Fruit fly (Drosophila melanogaster) whole organism, embryonic: ENCODE measurements around the gene CG9992.

Experiments
- Adf1 ChIP-seq: fragments of 200-800 bp; sonication (Bioruptor generic); IDR thresholded peaks from 2 replicates; pipeline ENCODE4 v1.3.6; 2022; ENCODE audit warnings: missing biosample characterization, missing genetic modification characterization
- CG10209 ChIP-seq: fragments of 200-800 bp; sonication (Bioruptor generic); optimal IDR thresholded peaks from 3 replicates; lab custom pipeline; 2017; ENCODE audit warnings: missing biosample characterization, mild to moderate bottlenecking, missing genetic modification characterization, missing genetic modification reagents
- CG11695 ChIP-seq: fragments of 200-800 bp; sonication (Bioruptor generic); IDR thresholded peaks from 3 replicates; pipeline ENCODE4 v1.3.6; 2022; ENCODE audit warnings: missing biosample characterization, missing genetic modification characterization
- CG14050 ChIP-seq: fragments of 200-800 bp; sonication (Bioruptor generic); IDR thresholded peaks from 3 replicates; pipeline ENCODE4 v1.3.6; 2022; ENCODE audit warnings: missing biosample characterization, missing genetic modification characterization
- CG1529 ChIP-seq: fragments of 200-800 bp; sonication (Bioruptor generic); optimal IDR thresholded peaks from 3 replicates; lab custom pipeline; 2018; ENCODE audit warnings: missing biosample characterization, missing genetic modification characterization
- CG1603 ChIP-seq: fragments of 200-800 bp; sonication (Bioruptor generic); optimal IDR thresholded peaks from 2 replicates; lab custom pipeline; 2019; ENCODE audit warnings: missing biosample characterization, mild to moderate bottlenecking, missing genetic modification characterization, moderate library complexity
- CG16813 ChIP-seq: fragments of 200-800 bp; sonication (Bioruptor generic); IDR thresholded peaks from 3 replicates; pipeline ENCODE4 v1.3.6; 2022; ENCODE audit warnings: missing biosample characterization, missing genetic modification characterization; ENCODE audit not compliant: partially characterized antibody
- CG17829 ChIP-seq: fragments of 200-800 bp; optimal IDR thresholded peaks from 2 replicates; lab custom pipeline; 2019; ENCODE audit warnings: missing biosample characterization, mild to moderate bottlenecking, missing genetic modification characterization, moderate library complexity
- CG31441 ChIP-seq: fragments of 200-800 bp; sonication (Bioruptor generic); IDR thresholded peaks from 2 replicates; pipeline ENCODE4 v1.3.6; 2022; ENCODE audit warnings: missing biosample characterization, missing genetic modification characterization
- CG32532 ChIP-seq: fragments of 200-800 bp; sonication (Bioruptor generic); IDR thresholded peaks from 2 replicates; pipeline ENCODE4 v1.3.6; 2022; ENCODE audit warnings: missing biosample characterization, missing genetic modification characterization
- CG32767 ChIP-seq: fragments of 200-800 bp; sonication (Bioruptor generic); IDR thresholded peaks from 2 replicates; pipeline ENCODE4 v1.3.6; 2022; ENCODE audit warnings: missing biosample characterization, missing genetic modification characterization
- CG34224 ChIP-seq: fragments of 200-800 bp; sonication (Bioruptor generic); IDR thresholded peaks from 3 replicates; pipeline ENCODE4 v1.3.6; 2022; ENCODE audit warnings: missing biosample characterization, missing genetic modification characterization; ENCODE audit not compliant: partially characterized antibody
- CG3995 ChIP-seq: fragments of 200-800 bp; sonication (Bioruptor generic); optimal IDR thresholded peaks from 3 replicates; lab custom pipeline; 2016; ENCODE audit warnings: missing biosample characterization, missing genetic modification characterization
- CG4854 ChIP-seq: fragments of 200-800 bp; sonication (Bioruptor generic); optimal IDR thresholded peaks from 2 replicates; lab custom pipeline; 2016; ENCODE audit warnings: missing biosample characterization, missing genetic modification characterization, inconsistent platforms
- CG5245 ChIP-seq: fragments of 200-800 bp; sonication (Bioruptor generic); optimal IDR thresholded peaks from 3 replicates; lab custom pipeline; 2016; ENCODE audit warnings: missing biosample characterization, missing genetic modification characterization
- CG8290 ChIP-seq, 3 experiments: fragments of 200-800 bp; sonication (Bioruptor generic); optimal IDR thresholded peaks; 2 replicates each; lab custom pipeline; 2016 to 2019; ENCODE audit warnings: missing biosample characterization in 3 of 3, missing genetic modification characterization in 3 of 3, mild to moderate bottlenecking in 2 of 3, moderate library complexity in 1 of 3
- CG8924 ChIP-seq: fragments of 200-800 bp; optimal IDR thresholded peaks from 3 replicates; lab custom pipeline; 2019; ENCODE audit warnings: missing biosample characterization, mild to moderate bottlenecking, missing genetic modification characterization, moderate library complexity
- Dll ChIP-seq: fragments of 200-800 bp; sonication (Bioruptor generic); IDR thresholded peaks from 4 replicates; pipeline ENCODE4 v1.3.6; 2022; ENCODE audit warnings: missing biosample characterization, missing genetic modification characterization; ENCODE audit not compliant: partially characterized antibody
- HLH4C ChIP-seq: fragments of 200-800 bp; sonication (Bioruptor generic); IDR thresholded peaks from 3 replicates; pipeline ENCODE4 v1.3.6; 2022; ENCODE audit warnings: missing biosample characterization, missing genetic modification characterization; ENCODE audit not compliant: partially characterized antibody
- Jarid2 ChIP-seq: fragments of 200-800 bp; sonication (Bioruptor generic); optimal IDR thresholded peaks from 3 replicates; lab custom pipeline; 2017; ENCODE audit warnings: mild to moderate bottlenecking, missing biosample characterization, missing genetic modification reagents, missing genetic modification characterization
- Meics ChIP-seq: fragments of 200-800 bp; sonication (Bioruptor generic); optimal IDR thresholded peaks from 2 replicates; lab custom pipeline; 2017; ENCODE audit warnings: missing biosample characterization, mild to moderate bottlenecking, missing genetic modification characterization
- Scr ChIP-seq: fragments of 200-800 bp; sonication (Bioruptor generic); IDR thresholded peaks from 2 replicates; pipeline ENCODE4 v1.3.6; 2022; ENCODE audit warnings: missing biosample characterization, missing genetic modification characterization; ENCODE audit not compliant: partially characterized antibody
- Side ChIP-seq: fragments of 200-800 bp; sonication (Bioruptor generic); optimal IDR thresholded peaks from 2 replicates; lab custom pipeline; 2016; ENCODE audit warnings: missing biosample characterization, missing genetic modification characterization
- Sox102F ChIP-seq: fragments of 200-800 bp; sonication (Bioruptor generic); optimal IDR thresholded peaks from 2 replicates; lab custom pipeline; 2018; ENCODE audit warnings: missing biosample characterization, mild to moderate bottlenecking, missing genetic modification characterization, moderate library complexity
- Ssrp ChIP-seq: fragments of 200-800 bp; sonication (Bioruptor generic); optimal IDR thresholded peaks from 2 replicates; lab custom pipeline; 2018; ENCODE audit warnings: missing biosample characterization, mild to moderate bottlenecking, missing genetic modification characterization, moderate library complexity
- Usf ChIP-seq: fragments of 200-800 bp; sonication (Bioruptor generic); optimal IDR thresholded peaks from 2 replicates; lab custom pipeline; 2017; ENCODE audit warnings: missing genotype, missing biosample characterization, missing genetic modification characterization
- YL-1 ChIP-seq: fragments of 200-800 bp; sonication (Bioruptor generic); optimal IDR thresholded peaks from 3 replicates; lab custom pipeline; 2017; ENCODE audit warnings: missing biosample characterization, mild to moderate bottlenecking, missing genetic modification characterization
- amos ChIP-seq: fragments of 200-800 bp; sonication (Bioruptor generic); IDR thresholded peaks from 2 replicates; pipeline ENCODE4 v1.3.6; 2022; ENCODE audit warnings: missing biosample characterization, missing genetic modification characterization; ENCODE audit not compliant: partially characterized antibody
- cato ChIP-seq: fragments of 200-800 bp; sonication (Bioruptor generic); optimal IDR thresholded peaks from 2 replicates; lab custom pipeline; 2016; ENCODE audit warnings: missing biosample characterization, missing genetic modification characterization, borderline replicate concordance
- caup ChIP-seq: fragments of 200-800 bp; sonication (Bioruptor generic); optimal IDR thresholded peaks from 3 replicates; lab custom pipeline; 2017; ENCODE audit warnings: missing biosample characterization, mild to moderate bottlenecking, missing genetic modification characterization, moderate library complexity; ENCODE audit not compliant: severe bottlenecking
- cg ChIP-seq: fragments of 200-800 bp; sonication (Bioruptor generic); optimal IDR thresholded peaks from 3 replicates; lab custom pipeline; 2019; ENCODE audit warnings: missing biosample characterization, mild to moderate bottlenecking, missing genetic modification characterization, moderate library complexity
- chn ChIP-seq: fragments of 200-800 bp; sonication (Bioruptor generic); optimal IDR thresholded peaks from 2 replicates; lab custom pipeline; 2016; ENCODE audit warnings: missing biosample characterization, missing genetic modification characterization
- da ChIP-seq: fragments of 200-800 bp; sonication (Bioruptor generic); optimal IDR thresholded peaks from 2 replicates; lab custom pipeline; 2016; ENCODE audit warnings: missing biosample characterization, missing genetic modification characterization
- dan ChIP-seq: fragments of 200-800 bp; sonication (Bioruptor generic); IDR thresholded peaks from 2 replicates; pipeline ENCODE4 v1.3.6; 2022; ENCODE audit warnings: missing biosample characterization, missing genetic modification characterization
- fd102C ChIP-seq: fragments of 200-800 bp; sonication (Bioruptor generic); optimal IDR thresholded peaks from 2 replicates; lab custom pipeline; 2018; ENCODE audit warnings: missing biosample characterization, mild to moderate bottlenecking, missing genetic modification characterization, moderate library complexity
- gem ChIP-seq: fragments of 200-800 bp; sonication (Bioruptor generic); optimal IDR thresholded peaks from 2 replicates; lab custom pipeline; 2019; ENCODE audit warnings: missing biosample characterization, mild to moderate bottlenecking, missing genetic modification characterization, moderate library complexity
- hkb ChIP-seq, 2 experiments: fragments of 200-800 bp in 1 of 2; fragments of >200 bp in 1 of 2; sonication (Bioruptor generic) in 1 of 2; IDR thresholded peaks in 1 of 2; optimal IDR thresholded peaks in 1 of 2; 2 replicates each; pipeline versions ENCODE4 v1.3.6 to Lab custom; 2017 to 2022; ENCODE audit warnings: missing biosample characterization in 1 of 2, missing genetic modification characterization in 1 of 2
- insv ChIP-seq, 2 experiments: fragments of 200-800 bp; sonication (Bioruptor generic); optimal IDR thresholded peaks; 3 replicates each; lab custom pipeline; 2016 to 2018; ENCODE audit warnings: missing biosample characterization in 2 of 2, missing genetic modification characterization in 2 of 2
- jing ChIP-seq: fragments of 200-800 bp; sonication (Bioruptor generic); optimal IDR thresholded peaks from 2 replicates; lab custom pipeline; 2018; ENCODE audit warnings: missing biosample characterization, mild to moderate bottlenecking, missing genetic modification characterization
- mirr ChIP-seq: fragments of 200-800 bp; sonication (Bioruptor generic); optimal IDR thresholded peaks from 3 replicates; lab custom pipeline; 2018; ENCODE audit warnings: missing biosample characterization, mild to moderate bottlenecking, missing genetic modification characterization
- oc ChIP-seq: fragments of 200-800 bp; sonication (Bioruptor generic); optimal IDR thresholded peaks from 2 replicates; lab custom pipeline; 2018; ENCODE audit warnings: missing biosample characterization, mild to moderate bottlenecking, missing genetic modification characterization, moderate library complexity
- p53 ChIP-seq: fragments of 200-800 bp; sonication (Bioruptor generic); optimal IDR thresholded peaks from 2 replicates; lab custom pipeline; 2016; ENCODE audit warnings: missing biosample characterization, missing genetic modification characterization
- sc ChIP-seq, 3 experiments: fragments of >200 bp in 2 of 3; fragments of 200-800 bp in 1 of 3; sonication (Bioruptor generic) in 1 of 3; optimal IDR thresholded peaks; 2 replicates in 2 of 3; 3 replicates in 1 of 3; lab custom pipeline; 2017; ENCODE audit warnings: mild to moderate bottlenecking in 1 of 3, missing biosample characterization in 1 of 3, missing genetic modification characterization in 1 of 3, missing genetic modification reagents in 1 of 3
- sd ChIP-seq: fragments of 200-800 bp; sonication (Bioruptor generic); optimal IDR thresholded peaks from 3 replicates; lab custom pipeline; 2018; ENCODE audit warnings: missing biosample characterization, mild to moderate bottlenecking, missing genetic modification characterization, moderate library complexity
- sob ChIP-seq: fragments of 200-800 bp; sonication (Bioruptor generic); IDR thresholded peaks from 2 replicates; pipeline ENCODE4 v1.3.6; 2022; ENCODE audit warnings: missing biosample characterization, missing genetic modification characterization
- unc-4 ChIP-seq: fragments of 200-800 bp; sonication (Bioruptor generic); IDR thresholded peaks from 2 replicates; pipeline ENCODE4 v1.3.6; 2022; ENCODE audit warnings: missing biosample characterization, missing genetic modification characterization; ENCODE audit not compliant: partially characterized antibody
- vnd ChIP-seq: fragments of 200-800 bp; sonication (Bioruptor generic); IDR thresholded peaks from 3 replicates; pipeline ENCODE4 v1.3.6; 2022; ENCODE audit warnings: missing biosample characterization, missing genetic modification characterization; ENCODE audit not compliant: partially characterized antibody

Gene CG9992

DNA sequence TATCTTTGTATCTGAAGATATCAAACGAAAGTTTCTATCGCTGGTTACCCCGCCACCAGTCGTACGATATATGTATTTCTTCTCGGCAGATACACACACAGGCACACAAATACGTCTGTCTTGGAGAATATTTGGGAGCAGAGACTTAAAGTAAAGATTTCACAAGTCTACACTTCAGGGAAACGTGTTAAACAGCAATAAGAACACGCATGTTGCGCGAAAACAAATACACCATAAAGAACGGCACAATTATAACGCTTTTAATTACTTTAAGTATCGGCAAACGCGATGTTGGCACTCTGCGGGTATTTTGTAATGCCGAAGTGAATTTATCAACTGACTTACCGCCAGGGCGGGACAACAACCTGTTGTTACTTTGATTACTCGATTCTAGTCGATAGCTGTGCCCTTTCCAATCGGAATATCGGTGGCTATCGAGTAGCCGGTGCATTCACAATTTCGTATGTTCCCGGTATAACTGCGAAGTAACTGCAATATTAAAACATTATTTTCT, 37.2 kb upstream of the CG9992 start, which contains the start of gene AnxB11 (continued):
- peak in 1 of 2 experiments; percentile 82 for TF ChIP-seq insv (GFP tag; optimal IDR thresholded peaks at IDR 0.05; lab: Kevin White, UChicago)
- peak; percentile 26; the same call in 1 of the 2 replicates for TF ChIP-seq sob (GFP tag; lab: Robert Waterston, UW)
- TF ChIP-seq HLH4C: peak; percentile 74
- no peak for TF ChIP-seq CG31441 (GFP tag; lab: Robert Waterston, UW)
- no peak for TF ChIP-seq Usf (GFP tag; lab: Kevin White, UChicago)
- peak; percentile 74 for TF ChIP-seq Jarid2
- TF ChIP-seq Meics (GFP tag; lab: Kevin White, UChicago): no peak
- peak; percentile 86 for TF ChIP-seq CG1529 (GFP tag; lab: Kevin White, UChicago)
- TF ChIP-seq cato: no peak
- TF ChIP-seq Ssrp (tag; lab: Kevin White, UChicago): no peak
- peak; percentile 56; the same call in 1 of the 2 replicates for TF ChIP-seq amos
- TF ChIP-seq sd (tag; lab: Kevin White, UChicago): peak; percentile 3
- no peak for TF ChIP-seq CG8290 (GFP tag; optimal IDR thresholded peaks at IDR 0.05; lab: Kevin White, UChicago)
- peak in 1 of 2 experiments; percentile 14 for TF ChIP-seq CG8290 (tag; optimal IDR thresholded peaks at IDR 0.05; lab: Kevin White, UChicago)
- no peak for TF ChIP-seq caup (GFP tag; lab: Kevin White, UChicago)
- no peak for TF ChIP-seq Side (GFP tag; lab: Kevin White, UChicago)
- TF ChIP-seq CG4854 (GFP tag; lab: Kevin White, UChicago): no peak
- TF ChIP-seq cg: peak; percentile 92
- no peak for TF ChIP-seq CG14050 (GFP tag; lab: Robert Waterston, UW)
- no peak for TF ChIP-seq fd102C (GFP tag; lab: Kevin White, UChicago)
- no peak for TF ChIP-seq jing (GFP tag; lab: Kevin White, UChicago)
- TF ChIP-seq CG17829: no peak
- no peak for TF ChIP-seq Sox102F (GFP tag; lab: Kevin White, UChicago)
- peak; percentile 13 for TF ChIP-seq YL-1 (GFP tag; lab: Kevin White, UChicago)
- peak; percentile 33; the same call in 2 of the 3 replicates for TF ChIP-seq vnd
- TF ChIP-seq mirr (GFP tag; lab: Kevin White, UChicago): peak; percentile 56
- peak; percentile 8; the same call in 1 of the 2 replicates for TF ChIP-seq Adf1 (GFP tag; lab: Robert Waterston, UW)
- no peak for TF ChIP-seq p53 (GFP tag; lab: Kevin White, UChicago)
- TF ChIP-seq unc-4 (GFP tag; lab: Robert Waterston, UW): no peak
- peak; percentile 70 for TF ChIP-seq Dll (GFP tag; lab: Robert Waterston, UW)
- TF ChIP-seq CG1603: peak; percentile 37
- no peak for TF ChIP-seq CG11695 (GFP tag; lab: Robert Waterston, UW)
- no peak for TF ChIP-seq chn (GFP tag; lab: Kevin White, UChicago)
- peak; percentile 45; the same call in 2 of the 3 replicates for TF ChIP-seq CG34224 (GFP tag; lab: Robert Waterston, UW)
- TF ChIP-seq CG10209 (GFP tag; lab: Kevin White, UChicago): no peak
- TF ChIP-seq dan (GFP tag; lab: Robert Waterston, UW): no peak
- TF ChIP-seq CG5245 (GFP tag; lab: Kevin White, UChicago): no peak
- peak; percentile 52; the same call in 1 of the 2 replicates for TF ChIP-seq CG32767
- TF ChIP-seq hkb (optimal IDR thresholded peaks at IDR 0.05; lab: Kevin White, UChicago): no peak
- TF ChIP-seq hkb (GFP tag; IDR thresholded peaks at IDR 0.05; lab: Robert Waterston, UW): 0 out of 2 replicates have a peak, but pooled peaks have one; percentile 13
- TF ChIP-seq Scr (GFP tag; lab: Robert Waterston, UW): 0 out of 2 replicates have a peak, but pooled peaks have one; percentile 48
- peak; percentile 10 for TF ChIP-seq oc (tag; lab: Kevin White, UChicago)
- TF ChIP-seq da (GFP tag; lab: Kevin White, UChicago): no peak
- TF ChIP-seq CG3995 (GFP tag; lab: Kevin White, UChicago): peak; percentile 26
- TF ChIP-seq CG16813 (GFP tag; lab: Robert Waterston, UW): peak; percentile 14; the same call in 2 of the 3 replicates
- TF ChIP-seq sc (optimal IDR thresholded peaks at IDR 0.05; lab: Kevin White, UChicago): no peak
- TF ChIP-seq sc (GFP tag; optimal IDR thresholded peaks at IDR 0.05; lab: Kevin White, UChicago): no peak
- TF ChIP-seq CG8924 (tag; lab: Kevin White, UChicago): peak; percentile 8
- no peak for TF ChIP-seq gem (tag; lab: Kevin White, UChicago)
- TF ChIP-seq CG32532 (GFP tag; lab: Robert Waterston, UW): no peak
